Fruit fly (Drosophila melanogaster): Measurements from ENCODE around the gene CG7800.

The CG7800 gene

dm6 chr3R:8197137-8197536 lies 20.6 kb upstream of the CG7800 start:
- TF ChIP-seq fd96Ca (GFP tag; IDR thresholded peaks at IDR 0.05) (peak; percentile 37; the same call in 1 of the 3 replicates), CG13204 (GFP tag; optimal IDR thresholded peaks at IDR 0.05) (no peak), CG15710 (tag; optimal IDR thresholded peaks at IDR 0.05) (peak; percentile 50), CG14655 (GFP tag; optimal IDR thresholded peaks at IDR 0.05) (peak; percentile 32), Snoo (tag; optimal IDR thresholded peaks at IDR 0.05) (no peak), CG34367 (tag; optimal IDR thresholded peaks at IDR 0.05) (peak; percentile 38), EcR (GFP tag; optimal IDR thresholded peaks at IDR 0.05) (no peak), gl (tag; optimal IDR thresholded peaks at IDR 0.05) (no peak), CG17806 (tag; optimal IDR thresholded peaks at IDR 0.05) (peak; percentile 48), CG8301 (tag; optimal IDR thresholded peaks at IDR 0.05) (peak; percentile 25), Pif1B (GFP tag; optimal IDR thresholded peaks at IDR 0.05) (no peak), Ets98B (GFP tag; IDR thresholded peaks at IDR 0.05) (no peak), D1 (tag; optimal IDR thresholded peaks at IDR 0.05) (no peak), CG12605 (GFP tag; IDR thresholded peaks at IDR 0.05) (no peak), Pif1A (GFP tag; optimal IDR thresholded peaks at IDR 0.05) (peak; percentile 13), rn (GFP tag; IDR thresholded peaks at IDR 0.05) (no peak), CG32121 (GFP tag; IDR thresholded peaks at IDR 0.05) (no peak), CG9948 (tag; optimal IDR thresholded peaks at IDR 0.05) (peak; percentile 30), CG10348 (GFP tag; IDR thresholded peaks at IDR 0.05) (no peak), CG8159 (tag; optimal IDR thresholded peaks at IDR 0.05) (peak; percentile 50), CG4496 (GFP tag; IDR thresholded peaks at IDR 0.05) (no peak)

dm6 chr3R:8198320-8198719 lies 19.4 kb upstream of the CG7800 start:
- no peak for TF ChIP-seq CG12605 (GFP tag; IDR thresholded peaks at IDR 0.05)
- no peak for TF ChIP-seq Pif1A (GFP tag; optimal IDR thresholded peaks at IDR 0.05)

- no peak for TF ChIP-seq CG12605 (GFP tag; IDR thresholded peaks at IDR 0.05)
- TF ChIP-seq rn (GFP tag; IDR thresholded peaks at IDR 0.05) = no peak
- no peak for TF ChIP-seq CG8159 (tag; optimal IDR thresholded peaks at IDR 0.05)
- TF ChIP-seq CG17806 (tag; optimal IDR thresholded peaks at IDR 0.05) = no peak
- no peak for TF ChIP-seq CG10348 (GFP tag; IDR thresholded peaks at IDR 0.05)
- TF ChIP-seq CG15710 (tag; optimal IDR thresholded peaks at IDR 0.05) = no peak
- TF ChIP-seq CG8301 (tag; optimal IDR thresholded peaks at IDR 0.05) = no peak
- no peak for TF ChIP-seq CG34367 (tag; optimal IDR thresholded peaks at IDR 0.05)
- TF ChIP-seq Ets98B (GFP tag; IDR thresholded peaks at IDR 0.05) = no peak
- no peak for TF ChIP-seq fd96Ca (GFP tag; IDR thresholded peaks at IDR 0.05)
- no peak for TF ChIP-seq D1 (tag; optimal IDR thresholded peaks at IDR 0.05)
- TF ChIP-seq gl (tag; optimal IDR thresholded peaks at IDR 0.05) = no peak
- TF ChIP-seq Snoo (tag; optimal IDR thresholded peaks at IDR 0.05) = no peak
- no peak for TF ChIP-seq EcR (GFP tag; optimal IDR thresholded peaks at IDR 0.05)
- no peak for TF ChIP-seq CG32121 (GFP tag; IDR thresholded peaks at IDR 0.05)
- no peak for TF ChIP-seq CG14655 (GFP tag; optimal IDR thresholded peaks at IDR 0.05)
- no peak for TF ChIP-seq Pif1A (GFP tag; optimal IDR thresholded peaks at IDR 0.05)
- TF ChIP-seq CG13204 (GFP tag; optimal IDR thresholded peaks at IDR 0.05) = no peak
- no peak for TF ChIP-seq CG9948 (tag; optimal IDR thresholded peaks at IDR 0.05)
- no peak for TF ChIP-seq CG4496 (GFP tag; IDR thresholded peaks at IDR 0.05)
Observed at dm6 chr3R:8203367-8203766, 14.4 kb upstream of the CG7800 start.

dm6 chr3R:8204730-8205129 lies 13.0 kb upstream of the CG7800 start, which contains the start of gene CheA84a:
CheA84a (minus strand) TSS chr3R:8204830.
- TF ChIP-seq Pif1B (GFP tag; optimal IDR thresholded peaks at IDR 0.05) = no peak
- TF ChIP-seq EcR (GFP tag; optimal IDR thresholded peaks at IDR 0.05) = no peak
- TF ChIP-seq Snoo (tag; optimal IDR thresholded peaks at IDR 0.05) = no peak
- TF ChIP-seq gl (tag; optimal IDR thresholded peaks at IDR 0.05) = no peak
- TF ChIP-seq CG17806 (tag; optimal IDR thresholded peaks at IDR 0.05) = no peak
- no peak for TF ChIP-seq CG4496 (GFP tag; IDR thresholded peaks at IDR 0.05)
- TF ChIP-seq CG32121 (GFP tag; IDR thresholded peaks at IDR 0.05) = no peak

dm6 chr3R:8205292-8205893 lies 12.4 kb upstream of the CG7800 start:
- TF ChIP-seq Ets98B (GFP tag; IDR thresholded peaks at IDR 0.05) (no peak), Pif1B (GFP tag; optimal IDR thresholded peaks at IDR 0.05) (no peak)

dm6 chr3R:8206019-8206418 lies 11.7 kb upstream of the CG7800 start:
- TF ChIP-seq CG12605 (GFP tag; IDR thresholded peaks at IDR 0.05) (no peak), rn (GFP tag; IDR thresholded peaks at IDR 0.05) (no peak), CG15710 (tag; optimal IDR thresholded peaks at IDR 0.05) (no peak), CG17806 (tag; optimal IDR thresholded peaks at IDR 0.05) (no peak), Pif1A (GFP tag; optimal IDR thresholded peaks at IDR 0.05) (no peak), CG13204 (GFP tag; optimal IDR thresholded peaks at IDR 0.05) (no peak), CG8159 (tag; optimal IDR thresholded peaks at IDR 0.05) (no peak), CG4496 (GFP tag; IDR thresholded peaks at IDR 0.05) (no peak), CG32121 (GFP tag; IDR thresholded peaks at IDR 0.05) (no peak), Ets98B (GFP tag; IDR thresholded peaks at IDR 0.05) (no peak), Pif1B (GFP tag; optimal IDR thresholded peaks at IDR 0.05) (no peak), CG10348 (GFP tag; IDR thresholded peaks at IDR 0.05) (no peak), CG8301 (tag; optimal IDR thresholded peaks at IDR 0.05) (no peak), D1 (tag; optimal IDR thresholded peaks at IDR 0.05) (no peak), gl (tag; optimal IDR thresholded peaks at IDR 0.05) (no peak)

All from whole organism, pupa.